Worm (Caenorhabditis elegans) whole organism, L2 larva: ENCODE results near the gene unc-18.
"Not testable (repeated sequence)": the region's sequence is repeated elsewhere in the genome, so short reads cannot be mapped to it uniquely, and the experiment has no call there.

Experiments used
- C34F6.9 ChIP-seq: fragments of 150-350 bp; optimal IDR thresholded peaks from 2 replicates; lab custom pipeline; 2014; ENCODE audit warnings: missing biosample characterization, missing genetic modification characterization
- alr-1 ChIP-seq: fragments of 150-350 bp; optimal IDR thresholded peaks from 2 replicates; lab custom pipeline; 2014; ENCODE audit warnings: missing biosample characterization, missing genetic modification characterization
- aly-2 ChIP-seq: fragments of 150-350 bp; optimal IDR thresholded peaks from 2 replicates; lab custom pipeline; 2014; ENCODE audit warnings: missing biosample characterization, missing genetic modification characterization
- ama-1 ChIP-seq: fragments of 150-350 bp; optimal IDR thresholded peaks from 2 replicates; lab custom pipeline; 2018; ENCODE audit warnings: inconsistent platforms
- blmp-1 ChIP-seq: sonication (generic microtip); optimal IDR thresholded peaks from 2 replicates; lab custom pipeline; 2017; ENCODE audit warnings: missing genetic modification characterization, mild to moderate bottlenecking, missing compliant biosample characterization, antibody characterized with exemption, moderate library complexity; ENCODE audit not compliant: insufficient read depth
- ceh-16 ChIP-seq: fragments of 150-350 bp; optimal IDR thresholded peaks from 2 replicates; lab custom pipeline; 2014; ENCODE audit warnings: missing biosample characterization, missing genetic modification characterization
- crh-2 ChIP-seq: sonication (generic microtip); optimal IDR thresholded peaks from 2 replicates; lab custom pipeline; 2017; ENCODE audit warnings: missing biosample characterization, missing genetic modification characterization
- egl-27 ChIP-seq: sonication (generic microtip); optimal IDR thresholded peaks from 3 replicates; lab custom pipeline; 2017; ENCODE audit warnings: missing biosample characterization, missing genetic modification reagents, missing genetic modification characterization
- elt-1 ChIP-seq: fragments of 150-350 bp; optimal IDR thresholded peaks from 2 replicates; lab custom pipeline; 2014; ENCODE audit warnings: missing biosample characterization, missing genetic modification characterization
- elt-3 ChIP-seq: sonication (generic microtip); optimal IDR thresholded peaks from 2 replicates; lab custom pipeline; 2017; ENCODE audit warnings: missing biosample characterization, missing genetic modification characterization
- fos-1 ChIP-seq: fragments of 150-350 bp; optimal IDR thresholded peaks from 2 replicates; lab custom pipeline; 2014; ENCODE audit warnings: missing biosample characterization, missing genetic modification characterization
- gmeb-1 ChIP-seq: fragments of 150-350 bp; optimal IDR thresholded peaks from 2 replicates; lab custom pipeline; 2014; ENCODE audit warnings: missing biosample characterization, missing genetic modification characterization
- lin-39 ChIP-seq: fragments of 150-350 bp; optimal IDR thresholded peaks from 2 replicates; lab custom pipeline; 2014; ENCODE audit warnings: missing biosample characterization, missing genetic modification reagents, missing genetic modification characterization
- lsy-2 ChIP-seq, 2 experiments: fragments of 150-350 bp in 1 of 2; sonication (generic microtip) in 1 of 2; optimal IDR thresholded peaks; 2 replicates each; lab custom pipeline; 2014 to 2017; ENCODE audit warnings: missing biosample characterization in 2 of 2, missing genetic modification characterization in 2 of 2
- mab-5 ChIP-seq: fragments of 150-350 bp; optimal IDR thresholded peaks from 2 replicates; lab custom pipeline; 2014; ENCODE audit warnings: missing biosample characterization, missing genetic modification characterization
- mbf-1 ChIP-seq: sonication (generic microtip); optimal IDR thresholded peaks from 2 replicates; lab custom pipeline; 2017; ENCODE audit warnings: missing biosample characterization, missing genetic modification characterization
- mdl-1 ChIP-seq, 2 experiments: fragments of 150-350 bp in 1 of 2; sonication (generic microtip) in 1 of 2; optimal IDR thresholded peaks; 2 replicates each; lab custom pipeline; 2017; ENCODE audit warnings: missing biosample characterization in 2 of 2, missing genetic modification characterization in 2 of 2
- nhr-10 ChIP-seq: sonication (generic microtip); optimal IDR thresholded peaks from 2 replicates; lab custom pipeline; 2017; ENCODE audit warnings: missing biosample characterization, missing genetic modification characterization
- nhr-11 ChIP-seq: fragments of 150-350 bp; optimal IDR thresholded peaks from 2 replicates; lab custom pipeline; 2014; ENCODE audit warnings: missing biosample characterization, missing genetic modification characterization
- nhr-12 ChIP-seq: fragments of 150-350 bp; optimal IDR thresholded peaks from 2 replicates; lab custom pipeline; 2014; ENCODE audit warnings: missing biosample characterization, missing genetic modification characterization
- nhr-129 ChIP-seq: fragments of 150-350 bp; optimal IDR thresholded peaks from 2 replicates; lab custom pipeline; 2014; ENCODE audit warnings: missing biosample characterization, missing genetic modification characterization
- nhr-21 ChIP-seq: fragments of 150-350 bp; optimal IDR thresholded peaks from 2 replicates; lab custom pipeline; 2014; ENCODE audit warnings: missing biosample characterization, missing genetic modification characterization
- nhr-25 ChIP-seq: fragments of 150-350 bp; sonication (generic microtip); optimal IDR thresholded peaks from 3 replicates; lab custom pipeline; 2014; ENCODE audit warnings: missing biosample characterization, missing genetic modification characterization
- peb-1 ChIP-seq: fragments of 150-350 bp; optimal IDR thresholded peaks from 2 replicates; lab custom pipeline; 2014; ENCODE audit warnings: missing biosample characterization, missing genetic modification characterization
- sem-4 ChIP-seq: fragments of 150-350 bp; optimal IDR thresholded peaks from 2 replicates; lab custom pipeline; 2014; ENCODE audit warnings: missing biosample characterization, missing genetic modification reagents, missing genetic modification characterization
- skn-1 ChIP-seq: sonication (generic microtip); optimal IDR thresholded peaks from 2 replicates; lab custom pipeline; 2017; ENCODE audit warnings: missing biosample characterization, missing genetic modification characterization
- sma-3 ChIP-seq: sonication (generic microtip); optimal IDR thresholded peaks from 2 replicates; lab custom pipeline; 2016; ENCODE audit warnings: missing genetic modification reagents, missing genetic modification characterization, missing compliant biosample characterization
- unc-55 ChIP-seq: fragments of 150-350 bp; sonication (generic microtip); optimal IDR thresholded peaks from 3 replicates; lab custom pipeline; 2014; ENCODE audit warnings: missing biosample characterization, missing genetic modification reagents, missing genetic modification characterization
- zag-1 ChIP-seq: fragments of 150-350 bp; optimal IDR thresholded peaks from 2 replicates; lab custom pipeline; 2014; ENCODE audit warnings: missing biosample characterization, missing genetic modification characterization

The unc-18 gene

ce11 chrX:7661628-7662027, 21.1 kb upstream of the unc-18 start (continued):
- TF ChIP-seq nhr-129 (tag; lab: Kevin White, UChicago) (peak; percentile 75), egl-27 (no peak), unc-55 (GFP tag; lab: Kevin White, UChicago) (peak; percentile 58), C34F6.9 (tag; lab: Kevin White, UChicago) (peak; percentile 4), mdl-1 (tag; optimal IDR thresholded peaks at IDR 0.05; lab: Kevin White, UChicago) (no peak), gmeb-1 (tag; lab: Kevin White, UChicago) (peak; percentile 48), lin-39 (tag; lab: Kevin White, UChicago) (no peak), alr-1 (tag; lab: Kevin White, UChicago) (no peak)

ce11 chrX:7662532-7662931, 20.2 kb upstream of the unc-18 start:
- no peak for TF ChIP-seq fos-1 (tag; lab: Kevin White, UChicago)
- no peak for TF ChIP-seq ceh-16
- no peak for TF ChIP-seq sem-4 (tag; lab: Kevin White, UChicago)
- TF ChIP-seq skn-1 (tag; lab: Kevin White, UChicago) = no peak
- TF ChIP-seq elt-1 (tag; lab: Kevin White, UChicago) = no peak
- no peak for TF ChIP-seq crh-2 (tag; lab: Kevin White, UChicago)
- no peak for TF ChIP-seq nhr-11 (tag; lab: Kevin White, UChicago)
- TF ChIP-seq peb-1 (tag; lab: Kevin White, UChicago) = no peak
- TF ChIP-seq nhr-129 (tag; lab: Kevin White, UChicago) = no peak
- peak in 1 of 2 experiments; percentile 4 for TF ChIP-seq lsy-2 (tag; optimal IDR thresholded peaks at IDR 0.05; lab: Kevin White, UChicago)
- TF ChIP-seq lin-39 (tag; lab: Kevin White, UChicago) = no peak
- no peak for TF ChIP-seq nhr-21
- peak; percentile 6 for TF ChIP-seq nhr-25
- no peak for TF ChIP-seq mbf-1 (tag; lab: Kevin White, UChicago)

ce11 chrX:7664419-7664818, 18.3 kb upstream of the unc-18 start:
- TF ChIP-seq elt-1 (tag; lab: Kevin White, UChicago) (no peak), alr-1 (tag; lab: Kevin White, UChicago) (no peak), nhr-12 (tag; lab: Kevin White, UChicago) (no peak), fos-1 (tag; lab: Kevin White, UChicago) (no peak), egl-27 (no peak), aly-2 (tag; lab: Kevin White, UChicago) (no peak), nhr-129 (tag; lab: Kevin White, UChicago) (no peak), crh-2 (tag; lab: Kevin White, UChicago) (no peak), nhr-10 (tag; lab: Kevin White, UChicago) (no peak), mdl-1 (tag; optimal IDR thresholded peaks at IDR 0.05; lab: Kevin White, UChicago) (no peak)

- not testable (repeated sequence) for TF ChIP-seq gmeb-1 (tag; lab: Kevin White, UChicago); mab-5; ama-1 (lab: Kevin White, UChicago)
These were observed 17.9 kb upstream of the unc-18 start, which contains the start of gene dhs-29 for ce11 chrX:7664819-7665218. Gene dhs-29, minus strand, starts transcription at chrX:7664919.

- no peak for TF ChIP-seq elt-3 (tag; lab: Kevin White, UChicago)
- peak; percentile 49 for TF ChIP-seq blmp-1 (tag; lab: Kevin White, UChicago)
- no peak for TF ChIP-seq mab-5
- no peak for TF ChIP-seq sem-4 (tag; lab: Kevin White, UChicago)
- TF ChIP-seq, all 48 proteins: peak for 1
These were observed 17.3 kb upstream of the unc-18 start for ce11 chrX:7665401-7665800.

- no peak for TF ChIP-seq nhr-25
- peak; percentile 14 for TF ChIP-seq crh-2 (tag; lab: Kevin White, UChicago)
- TF ChIP-seq sma-3 (GFP tag; lab: Kevin White, UChicago) = no peak
- peak; percentile 32 for TF ChIP-seq fos-1 (tag; lab: Kevin White, UChicago)
- TF ChIP-seq elt-1 (tag; lab: Kevin White, UChicago) = no peak
- TF ChIP-seq zag-1 (tag; lab: Kevin White, UChicago) = no peak
- TF ChIP-seq, all 48 proteins: peak for 2
These were observed 15.2 kb upstream of the unc-18 start, which contains the start of gene F27D9.13 for ce11 chrX:7667394-7668089. Gene F27D9.13, minus strand, starts transcription at chrX:7667444.
